Fruit fly (Drosophila melanogaster) whole organism, embryonic: ENCODE measurements around the gene Eh.

ENCODE experiments used
- CG10565 ChIP-seq: fragments of 200-800 bp; sonication (Bioruptor generic); optimal IDR thresholded peaks from 3 replicates; lab custom pipeline; 2016; ENCODE audit warnings: missing biosample characterization, mild to moderate bottlenecking, missing genetic modification characterization
- CG10959 ChIP-seq: fragments of 200-800 bp; sonication (Bioruptor generic); IDR thresholded peaks from 2 replicates; pipeline ENCODE4 v1.3.6; 2022; ENCODE audit warnings: missing biosample characterization, missing genetic modification characterization
- CG12236 ChIP-seq: fragments of 200-800 bp; sonication (Bioruptor generic); optimal IDR thresholded peaks from 2 replicates; lab custom pipeline; 2016; ENCODE audit warnings: missing biosample characterization, missing genetic modification characterization
- CG1233 ChIP-seq: fragments of 200-800 bp; sonication (Bioruptor generic); optimal IDR thresholded peaks from 4 replicates; lab custom pipeline; 2018; ENCODE audit warnings: missing biosample characterization, mild to moderate bottlenecking, missing genetic modification characterization
- CG13894 ChIP-seq: fragments of 200-800 bp; sonication (Bioruptor generic); optimal IDR thresholded peaks from 3 replicates; lab custom pipeline; 2018; ENCODE audit warnings: missing biosample characterization, mild to moderate bottlenecking, missing genetic modification characterization, moderate library complexity
- CG16815 ChIP-seq: fragments of 200-800 bp; sonication (Bioruptor generic); optimal IDR thresholded peaks from 3 replicates; lab custom pipeline; 2017; ENCODE audit warnings: missing biosample characterization, mild to moderate bottlenecking, missing genetic modification characterization
- CG17829 ChIP-seq: fragments of 200-800 bp; optimal IDR thresholded peaks from 2 replicates; lab custom pipeline; 2019; ENCODE audit warnings: missing biosample characterization, mild to moderate bottlenecking, missing genetic modification characterization, moderate library complexity
- CG2199 ChIP-seq: fragments of 200-800 bp; sonication (Bioruptor generic); IDR thresholded peaks from 3 replicates; pipeline ENCODE4 v1.3.6; 2022; ENCODE audit warnings: missing biosample characterization, missing genetic modification characterization
- CG2202 ChIP-seq: fragments of 200-800 bp; sonication (Bioruptor generic); optimal IDR thresholded peaks from 2 replicates; lab custom pipeline; 2018; ENCODE audit warnings: missing biosample characterization, mild to moderate bottlenecking, missing genetic modification characterization
- CG3995 ChIP-seq: fragments of 200-800 bp; sonication (Bioruptor generic); optimal IDR thresholded peaks from 3 replicates; lab custom pipeline; 2016; ENCODE audit warnings: missing biosample characterization, missing genetic modification characterization
- CG4328 ChIP-seq: fragments of 200-800 bp; sonication (Bioruptor generic); optimal IDR thresholded peaks from 3 replicates; lab custom pipeline; 2017; ENCODE audit warnings: missing biosample characterization, missing genetic modification reagents, missing genetic modification characterization
- CG5245 ChIP-seq: fragments of 200-800 bp; sonication (Bioruptor generic); optimal IDR thresholded peaks from 3 replicates; lab custom pipeline; 2016; ENCODE audit warnings: missing biosample characterization, missing genetic modification characterization
- CG6854 ChIP-seq: fragments of 200-800 bp; sonication (Bioruptor generic); optimal IDR thresholded peaks from 3 replicates; lab custom pipeline; 2017; ENCODE audit warnings: missing biosample characterization, mild to moderate bottlenecking, missing genetic modification characterization
- CG7963 ChIP-seq: fragments of 200-800 bp; sonication (Bioruptor generic); IDR thresholded peaks from 3 replicates; pipeline ENCODE4 v1.3.6; 2022; ENCODE audit warnings: missing biosample characterization, missing genetic modification characterization; ENCODE audit not compliant: partially characterized antibody
- Dip3 ChIP-seq: fragments of 200-800 bp; sonication (Bioruptor generic); optimal IDR thresholded peaks from 3 replicates; lab custom pipeline; 2016; ENCODE audit warnings: missing biosample characterization, missing genetic modification characterization
- Fer3 ChIP-seq: fragments of 200-800 bp; sonication (Bioruptor generic); optimal IDR thresholded peaks from 2 replicates; lab custom pipeline; 2018; ENCODE audit warnings: missing biosample characterization, mild to moderate bottlenecking, missing genetic modification characterization, moderate library complexity
- Gug ChIP-seq: fragments of 200-800 bp; sonication (Bioruptor generic); IDR thresholded peaks from 4 replicates; pipeline ENCODE4 v1.3.6; 2022; ENCODE audit warnings: missing biosample characterization, missing genetic modification characterization
- HLH3B ChIP-seq: fragments of 200-800 bp; sonication (Bioruptor generic); IDR thresholded peaks from 2 replicates; pipeline ENCODE4 v1.3.6; 2022; ENCODE audit warnings: missing biosample characterization, missing genetic modification characterization
- HLHmδ ChIP-seq: fragments of 200-800 bp; sonication (Bioruptor generic); optimal IDR thresholded peaks from 2 replicates; lab custom pipeline; 2018; ENCODE audit warnings: missing biosample characterization, mild to moderate bottlenecking, missing genetic modification characterization, moderate library complexity
- Hr3 ChIP-seq: fragments of 200-800 bp; sonication (Bioruptor generic); optimal IDR thresholded peaks from 3 replicates; lab custom pipeline; 2016; ENCODE audit warnings: missing biosample characterization, missing genetic modification characterization
- Lim3 ChIP-seq: fragments of 200-800 bp; sonication (Bioruptor generic); IDR thresholded peaks from 2 replicates; pipeline ENCODE4 v1.3.6; 2022; ENCODE audit warnings: missing biosample characterization, missing genetic modification characterization
- MTF-1 ChIP-seq: fragments of 200-800 bp; sonication (Bioruptor generic); optimal IDR thresholded peaks from 2 replicates; lab custom pipeline; 2018; ENCODE audit warnings: missing biosample characterization, mild to moderate bottlenecking, missing genetic modification characterization, borderline replicate concordance
- Myb ChIP-seq: fragments of 200-800 bp; sonication (Bioruptor generic); optimal IDR thresholded peaks from 2 replicates; lab custom pipeline; 2016; ENCODE audit warnings: missing biosample characterization, missing genetic modification characterization
- Stat92E ChIP-seq, 3 experiments: fragments of >200 bp in 2 of 3; fragments of 200-800 bp in 1 of 3; sonication (Bioruptor generic) in 1 of 3; optimal IDR thresholded peaks; 2 replicates each; lab custom pipeline; 2017 to 2019; ENCODE audit warnings: missing biosample characterization in 3 of 3, missing genetic modification characterization in 3 of 3, mild to moderate bottlenecking in 1 of 3, moderate library complexity in 1 of 3
- bab2 ChIP-seq: fragments of 200-800 bp; sonication (Bioruptor generic); optimal IDR thresholded peaks from 2 replicates; lab custom pipeline; 2016; ENCODE audit warnings: missing biosample characterization, missing genetic modification characterization
- bigmax ChIP-seq: fragments of 200-800 bp; sonication (Bioruptor generic); optimal IDR thresholded peaks from 2 replicates; lab custom pipeline; 2018; ENCODE audit warnings: missing biosample characterization, mild to moderate bottlenecking, missing genetic modification characterization
- btn ChIP-seq: fragments of 200-800 bp; sonication (Bioruptor generic); optimal IDR thresholded peaks from 2 replicates; lab custom pipeline; 2016; ENCODE audit warnings: missing biosample characterization, missing genetic modification characterization
- cg ChIP-seq: fragments of 200-800 bp; sonication (Bioruptor generic); optimal IDR thresholded peaks from 3 replicates; lab custom pipeline; 2019; ENCODE audit warnings: missing biosample characterization, mild to moderate bottlenecking, missing genetic modification characterization, moderate library complexity
- corto ChIP-seq: fragments of 200-800 bp; sonication (Bioruptor generic); optimal IDR thresholded peaks from 2 replicates; lab custom pipeline; 2016; ENCODE audit warnings: missing biosample characterization, mild to moderate bottlenecking, missing genetic modification characterization, moderate library complexity
- croc ChIP-seq: fragments of 200-800 bp; sonication (Bioruptor generic); conservative IDR thresholded peaks from 3 replicates; pipeline ENCODE4 v1.3.6; 2022; ENCODE audit warnings: missing biosample characterization, missing genetic modification characterization
- dpn ChIP-seq, 2 experiments: fragments of 200-800 bp; sonication (Bioruptor generic); optimal IDR thresholded peaks; 3 replicates each; lab custom pipeline; 2016; ENCODE audit warnings: missing biosample characterization in 2 of 2, missing genetic modification characterization in 2 of 2
- dysf ChIP-seq: fragments of 200-800 bp; sonication (Bioruptor generic); IDR thresholded peaks from 3 replicates; pipeline ENCODE4 v1.3.6; 2022; ENCODE audit warnings: missing biosample characterization, missing genetic modification characterization
- ems ChIP-seq: fragments of 200-800 bp; sonication (Bioruptor generic); optimal IDR thresholded peaks from 3 replicates; lab custom pipeline; 2016; ENCODE audit warnings: missing biosample characterization, missing genetic modification characterization
- fd102C ChIP-seq: fragments of 200-800 bp; sonication (Bioruptor generic); optimal IDR thresholded peaks from 2 replicates; lab custom pipeline; 2018; ENCODE audit warnings: missing biosample characterization, mild to moderate bottlenecking, missing genetic modification characterization, moderate library complexity
- fru ChIP-seq: fragments of >200 bp; optimal IDR thresholded peaks from 2 replicates; lab custom pipeline; 2017
- insv ChIP-seq, 2 experiments: fragments of 200-800 bp; sonication (Bioruptor generic); optimal IDR thresholded peaks; 3 replicates each; lab custom pipeline; 2016 to 2018; ENCODE audit warnings: missing biosample characterization in 2 of 2, missing genetic modification characterization in 2 of 2
- maf-S ChIP-seq: fragments of 200-800 bp; sonication (Bioruptor generic); optimal IDR thresholded peaks from 2 replicates; lab custom pipeline; 2016; ENCODE audit warnings: missing biosample characterization, missing genetic modification characterization
- oc ChIP-seq: fragments of 200-800 bp; sonication (Bioruptor generic); optimal IDR thresholded peaks from 2 replicates; lab custom pipeline; 2018; ENCODE audit warnings: missing biosample characterization, mild to moderate bottlenecking, missing genetic modification characterization, moderate library complexity
- phol ChIP-seq: fragments of 200-800 bp; sonication (Bioruptor generic); optimal IDR thresholded peaks from 3 replicates; lab custom pipeline; 2018; ENCODE audit warnings: missing biosample characterization, mild to moderate bottlenecking, missing genetic modification characterization, moderate library complexity
- prd ChIP-seq, 3 experiments: fragments of >200 bp in 2 of 3; fragments of 200-800 bp in 1 of 3; sonication (Bioruptor generic) in 1 of 3; optimal IDR thresholded peaks in 2 of 3; IDR thresholded peaks in 1 of 3; 2 replicates in 2 of 3; 3 replicates in 1 of 3; pipeline versions ENCODE4 v1.3.6 to Lab custom; 2017 to 2022; ENCODE audit warnings: missing biosample characterization in 1 of 3, missing genetic modification characterization in 1 of 3
- rib ChIP-seq: fragments of 200-800 bp; sonication (Bioruptor generic); IDR thresholded peaks from 2 replicates; pipeline ENCODE4 v1.3.6; 2022; ENCODE audit warnings: missing biosample characterization, missing genetic modification characterization
- sd ChIP-seq: fragments of 200-800 bp; sonication (Bioruptor generic); optimal IDR thresholded peaks from 3 replicates; lab custom pipeline; 2018; ENCODE audit warnings: missing biosample characterization, mild to moderate bottlenecking, missing genetic modification characterization, moderate library complexity
- seq ChIP-seq: fragments of 200-800 bp; sonication (Bioruptor generic); IDR thresholded peaks from 2 replicates; pipeline ENCODE4 v1.3.6; 2022; ENCODE audit warnings: missing biosample characterization, missing genetic modification characterization
- slbo ChIP-seq: fragments of 200-800 bp; sonication (Bioruptor generic); IDR thresholded peaks from 2 replicates; pipeline ENCODE4 v1.3.6; 2022; ENCODE audit warnings: missing biosample characterization, missing genetic modification characterization
- sna ChIP-seq: fragments of 200-800 bp; sonication (Bioruptor generic); IDR thresholded peaks from 2 replicates; pipeline ENCODE4 v1.3.6; 2022; ENCODE audit warnings: missing biosample characterization, missing genetic modification characterization; ENCODE audit not compliant: partially characterized antibody
- tio ChIP-seq: fragments of 200-800 bp; sonication (Bioruptor generic); optimal IDR thresholded peaks from 2 replicates; lab custom pipeline; 2017; ENCODE audit warnings: missing biosample characterization, missing genetic modification characterization, inconsistent platforms
- unpg ChIP-seq: fragments of 200-800 bp; sonication (Bioruptor generic); optimal IDR thresholded peaks from 3 replicates; lab custom pipeline; 2018; ENCODE audit warnings: missing biosample characterization, mild to moderate bottlenecking, missing genetic modification characterization, moderate library complexity
- usp ChIP-seq: fragments of >200 bp; optimal IDR thresholded peaks from 2 replicates; lab custom pipeline; 2017; ENCODE audit warnings: missing biosample characterization, missing genetic modification characterization
- vnd ChIP-seq: fragments of 200-800 bp; sonication (Bioruptor generic); IDR thresholded peaks from 3 replicates; pipeline ENCODE4 v1.3.6; 2022; ENCODE audit warnings: missing biosample characterization, missing genetic modification characterization; ENCODE audit not compliant: partially characterized antibody
- vvl ChIP-seq: fragments of 200-800 bp; sonication (Bioruptor generic); IDR thresholded peaks from 2 replicates; pipeline ENCODE4 v1.3.6; 2022; ENCODE audit warnings: missing biosample characterization, missing genetic modification characterization
- zen2 ChIP-seq: fragments of 200-800 bp; sonication (Bioruptor generic); IDR thresholded peaks from 3 replicates; pipeline ENCODE4 v1.3.6; 2022; ENCODE audit warnings: missing biosample characterization, missing genetic modification characterization; ENCODE audit not compliant: partially characterized antibody

The Eh gene

DNA sequence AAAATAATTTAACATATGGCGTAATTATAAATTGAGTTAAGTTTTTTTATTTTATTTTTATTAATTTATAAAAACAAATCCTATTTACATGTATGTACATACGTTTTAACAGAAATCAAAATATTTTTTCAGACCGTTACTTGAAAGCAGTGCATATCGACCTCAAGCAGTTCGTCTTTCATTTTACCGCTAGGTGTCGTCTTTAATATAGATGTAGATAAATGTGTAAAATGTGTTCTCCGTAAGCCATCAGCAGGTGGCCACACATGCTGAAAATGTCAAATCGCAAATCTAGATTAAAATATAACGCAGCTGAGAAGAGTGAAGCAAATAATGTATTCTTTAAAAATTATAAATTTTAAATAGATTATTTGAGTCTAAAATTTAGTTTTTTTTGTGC, 744 bp upstream of the Eh start (continued):
- TF ChIP-seq phol (tag; lab: Kevin White, UChicago), result no peak
- TF ChIP-seq ems, result no peak
- no peak for TF ChIP-seq unpg (GFP tag; lab: Kevin White, UChicago)
- TF ChIP-seq seq (GFP tag; lab: Robert Waterston, UW), result no peak
- no peak for TF ChIP-seq CG12236
- no peak for TF ChIP-seq tio
- no peak for TF ChIP-seq maf-S
- no peak for TF ChIP-seq fru (lab: Kevin White, UChicago)
- TF ChIP-seq vnd (GFP tag; lab: Robert Waterston, UW), result no peak
- no peak; the same call in 1 of the 2 replicates for TF ChIP-seq vvl (GFP tag; lab: Robert Waterston, UW)
- no peak for TF ChIP-seq oc (tag; lab: Kevin White, UChicago)
- TF ChIP-seq dysf (GFP tag; lab: Robert Waterston, UW), result no peak
- TF ChIP-seq sd (tag; lab: Kevin White, UChicago), result no peak
- no peak for TF ChIP-seq CG5245 (GFP tag; lab: Kevin White, UChicago)
- no peak for TF ChIP-seq dpn (GFP tag; optimal IDR thresholded peaks at IDR 0.05; lab: Kevin White, UChicago)
- no peak for TF ChIP-seq CG6854 (GFP tag; lab: Kevin White, UChicago)
- no peak for TF ChIP-seq MTF-1 (GFP tag; lab: Kevin White, UChicago)
- TF ChIP-seq slbo (GFP tag; lab: Robert Waterston, UW), result 0 out of 2 replicates have a peak, but pooled peaks have one; percentile 34
- no peak for TF ChIP-seq zen2
- no peak for TF ChIP-seq HLH3B
- no peak for TF ChIP-seq sna (GFP tag; lab: Robert Waterston, UW)
- TF ChIP-seq fd102C, result no peak
- no peak for TF ChIP-seq CG2202 (tag; lab: Kevin White, UChicago)
- TF ChIP-seq croc (GFP tag; lab: Robert Waterston, UW), result no peak
- no peak for TF ChIP-seq Stat92E (GFP tag; optimal IDR thresholded peaks at IDR 0.05; lab: Kevin White, UChicago)
- no peak for TF ChIP-seq Gug
- no peak for TF ChIP-seq CG16815
- TF ChIP-seq cg (GFP tag; lab: Kevin White, UChicago), result no peak
- TF ChIP-seq Myb (GFP tag; lab: Kevin White, UChicago), result peak; percentile 96
- TF ChIP-seq usp, result no peak
- TF ChIP-seq Dip3 (GFP tag; lab: Kevin White, UChicago), result no peak
- no peak for TF ChIP-seq Lim3
- TF ChIP-seq CG1233 (GFP tag; lab: Kevin White, UChicago), result no peak
- no peak for TF ChIP-seq bab2 (GFP tag; lab: Kevin White, UChicago)
- no peak for TF ChIP-seq HLHmδ (GFP tag; lab: Kevin White, UChicago)
- TF ChIP-seq insv (GFP tag; optimal IDR thresholded peaks at IDR 0.05; lab: Kevin White, UChicago), result no peak
- TF ChIP-seq btn, result no peak
- TF ChIP-seq CG10565, result no peak
- TF ChIP-seq rib, result no peak
- peak; percentile 9 for TF ChIP-seq CG13894
- no peak for TF ChIP-seq CG10959 (GFP tag; lab: Robert Waterston, UW)
- TF ChIP-seq CG3995 (GFP tag; lab: Kevin White, UChicago), result peak; percentile 28
- TF ChIP-seq bigmax, result no peak
- TF ChIP-seq CG7963, result no peak
- no peak for TF ChIP-seq CG2199 (GFP tag; lab: Robert Waterston, UW)
- no peak for TF ChIP-seq prd (optimal IDR thresholded peaks at IDR 0.05; lab: Kevin White, UChicago)
- no peak for TF ChIP-seq prd (GFP tag; IDR thresholded peaks at IDR 0.05; lab: Robert Waterston, UW)
- no peak for TF ChIP-seq corto (GFP tag; lab: Kevin White, UChicago)
- no peak for TF ChIP-seq CG17829 (tag; lab: Kevin White, UChicago)
- no peak for TF ChIP-seq CG4328 (GFP tag; lab: Kevin White, UChicago)
- TF ChIP-seq Hr3 (GFP tag; lab: Kevin White, UChicago), result peak; percentile 4
- TF ChIP-seq Fer3 (tag; lab: Kevin White, UChicago), result no peak
